Worm (Caenorhabditis elegans): ENCODE results near the gene efa-6.

The efa-6 gene

DNA sequence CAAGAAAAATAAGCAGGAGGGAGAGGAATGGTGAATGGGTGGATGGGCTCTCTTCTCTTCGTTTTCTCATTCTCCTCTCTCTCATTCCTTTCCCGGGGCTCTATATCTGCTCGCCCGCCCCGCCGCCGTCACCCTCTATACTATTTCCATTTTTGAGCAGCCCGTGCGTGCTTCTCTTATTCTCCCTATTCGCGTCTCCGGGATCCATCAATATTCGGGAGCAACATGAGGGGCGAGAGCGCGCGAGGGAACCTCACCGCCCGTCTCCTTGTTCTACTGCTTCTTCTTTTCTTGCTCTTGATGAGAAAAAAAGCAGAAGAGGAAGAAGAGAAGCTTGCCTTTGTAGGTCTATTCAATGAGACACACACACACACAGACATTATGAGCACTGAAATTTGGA is 30.4 kb downstream of the efa-6 start:
- TF ChIP-seq nhr-237 (tag; optimal IDR thresholded peaks at IDR 0.05) (no peak), blmp-1 (tag; optimal IDR thresholded peaks at IDR 0.05) (no peak), ces-1 (GFP tag; optimal IDR thresholded peaks at IDR 0.05) (peak; percentile 54), cnd-1 (tag; optimal IDR thresholded peaks at IDR 0.05) (no peak), elt-3 (tag; optimal IDR thresholded peaks at IDR 0.05) (no peak), sptf-1 (tag; optimal IDR thresholded peaks at IDR 0.05) (peak; percentile 6), lin-13 (tag; optimal IDR thresholded peaks at IDR 0.05) (no peak), ztf-11 (tag; optimal IDR thresholded peaks at IDR 0.05) (no peak), nhr-76 (tag; optimal IDR thresholded peaks at IDR 0.05) (no peak)

DNA sequence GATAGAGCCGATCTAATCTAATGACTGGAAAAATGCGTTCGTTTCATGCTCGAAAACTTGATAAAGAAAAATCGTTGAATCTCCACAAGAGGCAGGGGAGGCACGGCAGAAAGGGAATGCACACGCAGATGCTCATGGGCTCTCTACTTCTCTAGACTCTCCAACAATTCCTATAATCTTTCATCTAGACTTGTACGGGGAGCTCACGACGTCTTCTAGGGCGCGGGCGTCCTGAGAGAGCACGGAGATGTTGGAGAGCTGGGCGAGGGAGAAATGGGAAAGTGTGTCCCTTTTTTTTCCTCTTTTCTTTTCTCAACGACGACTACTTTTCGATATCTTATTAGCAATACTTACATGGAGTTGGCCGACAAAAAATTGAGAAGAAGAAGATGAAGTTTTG is 31.3 kb downstream of the efa-6 start:
- TF ChIP-seq unc-39 (tag; optimal IDR thresholded peaks at IDR 0.05) (no peak), sptf-1 (tag; optimal IDR thresholded peaks at IDR 0.05) (no peak), ces-1 (GFP tag; optimal IDR thresholded peaks at IDR 0.05) (peak; percentile 46), zip-8 (tag; optimal IDR thresholded peaks at IDR 0.05) (no peak)

DNA sequence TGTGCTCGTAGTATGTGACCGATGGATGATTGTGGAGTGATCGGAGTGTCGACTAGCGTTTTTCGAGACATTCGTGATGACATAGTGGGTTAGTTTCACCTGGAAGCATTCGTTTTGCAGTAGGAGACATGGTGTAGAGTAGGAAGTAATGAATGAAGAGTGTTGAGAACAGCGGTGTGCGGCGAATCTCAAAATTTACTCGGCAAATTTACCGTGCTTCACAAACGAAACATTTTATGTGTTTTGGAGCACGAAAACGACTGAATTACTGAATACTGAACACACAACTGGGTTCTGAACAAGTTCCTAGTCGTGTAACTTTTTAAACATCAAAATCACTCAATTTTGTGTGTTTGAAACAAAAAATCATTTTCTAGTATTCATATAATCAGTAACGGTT is 33.5 kb downstream of the efa-6 start, which contains the start of gene K08E7.6:
Gene K08E7.6, minus strand, starts transcription at position 101 of the 400 bp plus-strand sequence.
- TF ChIP-seq pha-4 (tag; optimal IDR thresholded peaks at IDR 0.05) (no peak), nhr-2 (tag; optimal IDR thresholded peaks at IDR 0.05) (no peak), ceh-39 (tag; optimal IDR thresholded peaks at IDR 0.05) (no peak), ztf-11 (tag; optimal IDR thresholded peaks at IDR 0.05) (no peak)

DNA sequence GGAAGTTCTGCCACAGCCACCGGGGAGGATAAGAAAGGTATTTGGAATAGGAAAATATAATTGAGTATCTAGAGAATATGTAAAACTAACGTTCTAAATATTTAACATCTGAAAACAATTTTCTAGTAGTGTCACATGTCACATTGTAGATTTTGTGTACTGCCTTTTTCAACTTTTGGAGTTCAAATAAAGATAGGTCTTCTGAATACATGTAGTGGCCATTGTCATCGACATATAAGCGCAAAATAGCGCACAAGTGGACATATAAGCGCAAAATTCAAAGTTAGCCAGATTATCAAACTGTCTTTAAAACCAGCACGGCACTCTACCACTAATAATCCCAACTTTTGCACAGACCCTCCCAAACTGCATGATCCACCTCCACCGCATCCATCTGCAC is 40.3 kb downstream of the efa-6 start:
- TF ChIP-seq nhr-28 (tag; optimal IDR thresholded peaks at IDR 0.05) (no peak), blmp-1 (tag; optimal IDR thresholded peaks at IDR 0.05) (no peak), ztf-11 (tag; optimal IDR thresholded peaks at IDR 0.05) (no peak), lin-32 (GFP tag; optimal IDR thresholded peaks at IDR 0.05) (no peak), drap-1 (GFP tag; optimal IDR thresholded peaks at IDR 0.05) (no peak)

DNA sequence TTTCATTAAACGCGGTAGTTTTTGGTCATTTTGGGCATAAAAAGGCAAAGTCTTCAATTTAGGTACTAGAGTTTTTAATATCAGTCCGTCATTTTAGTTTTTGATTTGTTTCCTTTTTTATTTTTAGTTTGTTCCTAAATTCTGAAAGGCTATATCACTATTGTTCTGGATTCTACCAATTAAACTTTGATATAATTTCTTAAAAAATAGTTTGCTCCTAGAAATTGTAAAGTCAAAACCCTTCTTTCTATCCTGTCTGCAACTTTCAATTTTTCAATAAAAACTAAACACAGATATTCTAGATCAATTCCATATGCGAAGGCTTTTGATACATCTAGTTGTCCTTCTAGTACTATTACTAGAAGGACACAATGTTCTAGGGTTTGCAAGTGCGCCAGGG is 41.5 kb downstream of the efa-6 start, which contains the start of gene K08E7.5:
Gene K08E7.5, plus strand, starts transcription at position 301 of the 400 bp plus-strand sequence.
- TF ChIP-seq M03D4.4 (tag; optimal IDR thresholded peaks at IDR 0.05) (no peak), unc-62 (GFP tag; optimal IDR thresholded peaks at IDR 0.05) (no peak), elt-1 (tag; optimal IDR thresholded peaks at IDR 0.05; ENCODE audit: borderline replicate concordance, insufficient read depth) (no peak), ztf-11 (tag; optimal IDR thresholded peaks at IDR 0.05) (no peak), nhr-237 (tag; optimal IDR thresholded peaks at IDR 0.05) (no peak), drap-1 (GFP tag; optimal IDR thresholded peaks at IDR 0.05) (no peak), lin-13 (tag; optimal IDR thresholded peaks at IDR 0.05) (no peak), ces-1 (GFP tag; optimal IDR thresholded peaks at IDR 0.05) (no peak), mls-2 (tag; optimal IDR thresholded peaks at IDR 0.05) (no peak), unc-120 (tag; optimal IDR thresholded peaks at IDR 0.05; ENCODE audit: poor library complexity, severe bottlenecking) (no peak), elt-3 (tag; optimal IDR thresholded peaks at IDR 0.05) (no peak), mab-5 (tag; optimal IDR thresholded peaks at IDR 0.05) (no peak), nhr-12 (tag; optimal IDR thresholded peaks at IDR 0.05) (no peak), blmp-1 (tag; optimal IDR thresholded peaks at IDR 0.05) (no peak), snpc-4 (tag; optimal IDR thresholded peaks at IDR 0.05) (no peak), nhr-28 (tag; optimal IDR thresholded peaks at IDR 0.05) (no peak), nhr-2 (tag; optimal IDR thresholded peaks at IDR 0.05) (no peak), unc-39 (tag; optimal IDR thresholded peaks at IDR 0.05) (no peak)

DNA sequence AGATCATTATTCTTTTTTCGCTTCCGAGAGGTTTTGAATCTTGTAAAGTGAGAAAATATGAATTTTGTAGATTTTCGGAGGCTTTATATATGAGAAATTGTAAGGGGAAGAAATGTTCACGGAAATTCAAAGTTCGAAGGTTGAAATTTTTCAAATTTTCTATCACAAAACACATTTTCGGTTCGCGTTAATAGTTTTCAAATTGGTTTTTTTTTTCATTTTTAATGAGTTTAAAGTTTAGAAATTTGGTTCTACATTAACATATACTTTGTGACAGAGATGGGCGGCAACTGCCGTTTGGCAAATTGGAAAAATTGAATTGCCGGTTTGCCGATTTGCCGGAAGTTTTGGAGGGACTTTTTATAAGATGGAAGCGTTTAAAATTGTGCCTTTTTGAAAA is 43.5 kb downstream of the efa-6 start, which contains the start of gene K08E7.4:
Gene K08E7.4, minus strand, starts transcription at position 101 of the 400 bp plus-strand sequence.
- TF ChIP-seq lin-32 (GFP tag; optimal IDR thresholded peaks at IDR 0.05) (no peak), ztf-11 (tag; optimal IDR thresholded peaks at IDR 0.05) (no peak), elt-3 (tag; optimal IDR thresholded peaks at IDR 0.05) (no peak), lin-13 (tag; optimal IDR thresholded peaks at IDR 0.05) (no peak), unc-62 (GFP tag; optimal IDR thresholded peaks at IDR 0.05) (no peak), mls-2 (tag; optimal IDR thresholded peaks at IDR 0.05) (no peak), sptf-1 (tag; optimal IDR thresholded peaks at IDR 0.05) (no peak), elt-1 (tag; optimal IDR thresholded peaks at IDR 0.05; ENCODE audit: borderline replicate concordance, insufficient read depth) (no peak), pha-4 (tag; optimal IDR thresholded peaks at IDR 0.05) (no peak), unc-120 (tag; optimal IDR thresholded peaks at IDR 0.05; ENCODE audit: poor library complexity, severe bottlenecking) (no peak), hlh-1 (tag; optimal IDR thresholded peaks at IDR 0.05) (no peak), flh-1 (GFP tag; optimal IDR thresholded peaks at IDR 0.05) (no peak), snpc-4 (tag; optimal IDR thresholded peaks at IDR 0.05) (no peak), ceh-39 (tag; optimal IDR thresholded peaks at IDR 0.05) (no peak), nhr-237 (tag; optimal IDR thresholded peaks at IDR 0.05) (no peak), nhr-2 (tag; optimal IDR thresholded peaks at IDR 0.05) (no peak), unc-39 (tag; optimal IDR thresholded peaks at IDR 0.05) (no peak), ham-2 (GFP tag; optimal IDR thresholded peaks at IDR 0.05) (no peak), drap-1 (GFP tag; optimal IDR thresholded peaks at IDR 0.05) (no peak), cnd-1 (tag; optimal IDR thresholded peaks at IDR 0.05) (no peak)

All from whole organism, mixed stage, embryonic.